Worm (Caenorhabditis elegans) whole organism, L1 larva: ENCODE results near the gene lgc-16.

Source experiments
- C16A3.4 ChIP-seq: fragments of 150-350 bp; optimal IDR thresholded peaks from 2 replicates; lab custom pipeline; 2014; ENCODE audit warnings: missing biosample characterization, missing genetic modification characterization
- Y116A8C.19 ChIP-seq: sonication (generic microtip); optimal IDR thresholded peaks from 2 replicates; lab custom pipeline; 2016; ENCODE audit warnings: missing compliant biosample characterization, missing genetic modification characterization, borderline replicate concordance
- alr-1 ChIP-seq: fragments of 200-800 bp; sonication (Bioruptor generic); optimal IDR thresholded peaks from 2 replicates; lab custom pipeline; 2018; ENCODE audit warnings: borderline replicate concordance, mild to moderate bottlenecking, missing genetic modification characterization, missing compliant biosample characterization
- aly-2 ChIP-seq: fragments of 150-350 bp; optimal IDR thresholded peaks from 2 replicates; lab custom pipeline; 2014; ENCODE audit warnings: missing biosample characterization, missing genetic modification characterization
- blmp-1 ChIP-seq: fragments of 150-350 bp; optimal IDR thresholded peaks from 2 replicates; lab custom pipeline; 2014; ENCODE audit warnings: missing biosample characterization, missing genetic modification characterization
- ceh-8 ChIP-seq: fragments of 200-800 bp; sonication (Bioruptor generic); optimal IDR thresholded peaks from 2 replicates; lab custom pipeline; 2018; ENCODE audit warnings: mild to moderate bottlenecking, missing genetic modification characterization, moderate library complexity, missing compliant biosample characterization
- dpl-1 ChIP-seq, 3 experiments: fragments of 150-350 bp in 2 of 3; sonication (generic microtip) in 1 of 3; optimal IDR thresholded peaks; 2 replicates each; lab custom pipeline; 2014 to 2017; ENCODE audit warnings: missing biosample characterization in 3 of 3, missing genetic modification characterization in 3 of 3, missing genetic modification reagents in 3 of 3
- efl-1 ChIP-seq, 4 experiments: fragments of 150-350 bp; optimal IDR thresholded peaks in 3 of 4; peaks in 1 of 4; 1 replicate in 1 of 4; 2 replicates in 3 of 4; lab custom pipeline; 2014; ENCODE audit warnings: missing biosample characterization in 2 of 4, missing genetic modification characterization in 2 of 4, missing genetic modification reagents in 2 of 4
- egl-13 ChIP-seq: sonication (generic microtip); optimal IDR thresholded peaks from 2 replicates; lab custom pipeline; 2016; ENCODE audit warnings: missing genotype, missing genetic modification reagents, missing genetic modification characterization, missing compliant biosample characterization
- egl-27 ChIP-seq, 2 experiments: fragments of 150-350 bp in 1 of 2; sonication (generic microtip); optimal IDR thresholded peaks; 3 replicates each; lab custom pipeline; 2017 to 2018; ENCODE audit warnings: missing biosample characterization in 2 of 2, missing genetic modification characterization in 2 of 2, missing genetic modification reagents in 2 of 2
- elt-2 ChIP-seq: sonication (generic microtip); optimal IDR thresholded peaks from 2 replicates; lab custom pipeline; 2016; ENCODE audit warnings: missing genetic modification characterization, mild to moderate bottlenecking, inconsistent platforms, missing compliant biosample characterization, missing genetic modification reagents
- fkh-10 ChIP-seq: sonication (generic microtip); optimal IDR thresholded peaks from 2 replicates; lab custom pipeline; 2017; ENCODE audit warnings: missing biosample characterization, missing genetic modification reagents, missing genetic modification characterization
- fkh-8 ChIP-seq: sonication (generic microtip); optimal IDR thresholded peaks from 2 replicates; lab custom pipeline; 2016; ENCODE audit warnings: mild to moderate bottlenecking, missing genetic modification characterization, missing compliant biosample characterization
- fos-1 ChIP-seq: fragments of 150-350 bp; optimal IDR thresholded peaks from 2 replicates; lab custom pipeline; 2014; ENCODE audit warnings: missing biosample characterization, missing genetic modification characterization
- hlh-17 ChIP-seq: fragments of 200-800 bp; sonication (Bioruptor generic); optimal IDR thresholded peaks from 2 replicates; lab custom pipeline; 2018; ENCODE audit warnings: missing genetic modification characterization, mild to moderate bottlenecking, missing compliant biosample characterization, moderate library complexity, borderline replicate concordance
- hlh-4 ChIP-seq: sonication (generic microtip); optimal IDR thresholded peaks from 2 replicates; lab custom pipeline; 2016; ENCODE audit warnings: mild to moderate bottlenecking, missing genetic modification characterization, missing compliant biosample characterization
- irx-1 ChIP-seq: sonication (generic microtip); optimal IDR thresholded peaks from 2 replicates; lab custom pipeline; 2016; ENCODE audit warnings: missing genetic modification characterization, missing compliant biosample characterization
- lin-39 ChIP-seq: fragments of 150-350 bp; optimal IDR thresholded peaks from 2 replicates; lab custom pipeline; 2014; ENCODE audit warnings: missing biosample characterization, missing genetic modification reagents, missing genetic modification characterization
- lsy-2 ChIP-seq, 2 experiments: fragments of 150-350 bp; optimal IDR thresholded peaks; 2 replicates each; lab custom pipeline; 2014; ENCODE audit warnings: missing biosample characterization in 2 of 2, missing genetic modification characterization in 2 of 2
- mdl-1 ChIP-seq, 2 experiments: fragments of 150-350 bp; optimal IDR thresholded peaks; 2 replicates each; lab custom pipeline; 2014 to 2017; ENCODE audit warnings: missing biosample characterization in 2 of 2, missing genetic modification characterization in 2 of 2, inconsistent platforms in 1 of 2
- mep-1 ChIP-seq: fragments of 150-350 bp; optimal IDR thresholded peaks from 2 replicates; lab custom pipeline; 2014; ENCODE audit warnings: missing biosample characterization, missing genetic modification characterization
- nhr-11 ChIP-seq: fragments of 150-350 bp; optimal IDR thresholded peaks from 2 replicates; lab custom pipeline; 2014; ENCODE audit warnings: missing biosample characterization, missing genetic modification characterization
- nhr-12 ChIP-seq: sonication (generic microtip); optimal IDR thresholded peaks from 2 replicates; lab custom pipeline; 2017; ENCODE audit warnings: missing biosample characterization, missing genetic modification characterization
- nhr-19 ChIP-seq: fragments of 200-800 bp; sonication (Bioruptor generic); conservative IDR thresholded peaks from 2 replicates; pipeline ENCODE4 v1.3.6; 2022; ENCODE audit warnings: missing genetic modification characterization, missing compliant biosample characterization
- nhr-20 ChIP-seq: sonication (generic microtip); optimal IDR thresholded peaks from 2 replicates; lab custom pipeline; 2016; ENCODE audit warnings: mild to moderate bottlenecking, missing genetic modification characterization, missing compliant biosample characterization
- nhr-237 ChIP-seq: fragments of 150-350 bp; optimal IDR thresholded peaks from 2 replicates; lab custom pipeline; 2014; ENCODE audit warnings: missing biosample characterization, missing genetic modification characterization
- nhr-47 ChIP-seq: sonication (generic microtip); optimal IDR thresholded peaks from 2 replicates; lab custom pipeline; 2016; ENCODE audit warnings: mild to moderate bottlenecking, missing genetic modification characterization, moderate library complexity, missing compliant biosample characterization
- nhr-71 ChIP-seq: sonication (generic microtip); optimal IDR thresholded peaks from 2 replicates; lab custom pipeline; 2016; ENCODE audit warnings: mild to moderate bottlenecking, missing genetic modification characterization, moderate library complexity, missing compliant biosample characterization
- nhr-84 ChIP-seq: sonication (generic microtip); optimal IDR thresholded peaks from 2 replicates; lab custom pipeline; 2017; ENCODE audit warnings: missing biosample characterization, missing genetic modification characterization
- nhr-85 ChIP-seq: sonication (generic microtip); peaks from one replicate; lab custom pipeline; 2016; ENCODE audit warnings: missing genetic modification characterization, inconsistent platforms, missing compliant biosample characterization
- nhr-90 ChIP-seq: sonication (generic microtip); optimal IDR thresholded peaks from 2 replicates; lab custom pipeline; 2016; ENCODE audit warnings: mild to moderate bottlenecking, missing genetic modification characterization, missing compliant biosample characterization; ENCODE audit not compliant: poor library complexity
- pag-3 ChIP-seq: sonication (generic microtip); optimal IDR thresholded peaks from 2 replicates; lab custom pipeline; 2017; ENCODE audit warnings: missing genetic modification characterization, mild to moderate bottlenecking, missing compliant biosample characterization, antibody characterized with exemption, borderline replicate concordance; ENCODE audit not compliant: insufficient read depth
- pqm-1 ChIP-seq: sonication (generic microtip); optimal IDR thresholded peaks from 3 replicates; lab custom pipeline; 2017; ENCODE audit warnings: missing biosample characterization, missing genetic modification characterization
- snpc-4 ChIP-seq: fragments of 150-350 bp; optimal IDR thresholded peaks from 2 replicates; lab custom pipeline; 2014; ENCODE audit warnings: missing biosample characterization, missing genetic modification characterization
- sup-37 ChIP-seq: fragments of 200-800 bp; sonication (Bioruptor generic); optimal IDR thresholded peaks from 2 replicates; lab custom pipeline; 2018; ENCODE audit warnings: mild to moderate bottlenecking, missing genetic modification characterization, missing compliant biosample characterization
- swsn-7 ChIP-seq: sonication (generic microtip); optimal IDR thresholded peaks from 2 replicates; lab custom pipeline; 2016; ENCODE audit warnings: missing genetic modification characterization, missing compliant biosample characterization
- tbx-2 ChIP-seq: sonication (generic microtip); optimal IDR thresholded peaks from 2 replicates; lab custom pipeline; 2016; ENCODE audit warnings: missing genetic modification characterization, missing compliant biosample characterization
- tlp-1 ChIP-seq: fragments of 150-350 bp; optimal IDR thresholded peaks from 2 replicates; lab custom pipeline; 2014; ENCODE audit warnings: missing biosample characterization, missing genetic modification characterization
- unc-62 ChIP-seq: fragments of 150-350 bp; optimal IDR thresholded peaks from 2 replicates; lab custom pipeline; 2014; ENCODE audit warnings: missing biosample characterization, missing genetic modification reagents, missing genetic modification characterization
- unc-98 ChIP-seq: fragments of 200-800 bp; sonication (Bioruptor generic); IDR thresholded peaks from 2 replicates; pipeline ENCODE4 v1.3.6; 2022; ENCODE audit warnings: missing genetic modification characterization, missing compliant biosample characterization
- vab-15 ChIP-seq: sonication (generic microtip); optimal IDR thresholded peaks from 2 replicates; lab custom pipeline; 2017; ENCODE audit warnings: missing genotype, mild to moderate bottlenecking, missing genetic modification characterization, missing compliant biosample characterization
- zag-1 ChIP-seq: fragments of 150-350 bp; optimal IDR thresholded peaks from 2 replicates; lab custom pipeline; 2014; ENCODE audit warnings: missing biosample characterization, missing genetic modification characterization
- zip-4 ChIP-seq: fragments of 200-800 bp; sonication (Bioruptor generic); optimal IDR thresholded peaks from 2 replicates; lab custom pipeline; 2018; ENCODE audit warnings: mild to moderate bottlenecking, missing genetic modification characterization, moderate library complexity, missing compliant biosample characterization

lgc-16 gene

ce11 chrX:12106004-12106403 is 12.4 kb upstream of the lgc-16 start (continued):
- TF ChIP-seq nhr-71 (tag; lab: Kevin White, UChicago): peak; percentile 86
- no peak for TF ChIP-seq nhr-11 (tag; lab: Kevin White, UChicago)
- no peak for TF ChIP-seq pag-3 (tag; lab: Kevin White, UChicago)
- TF ChIP-seq nhr-12 (tag; lab: Kevin White, UChicago): no peak
- TF ChIP-seq alr-1 (tag; lab: Kevin White, UChicago): no peak
- TF ChIP-seq nhr-84 (tag; lab: Kevin White, UChicago): no peak
- TF ChIP-seq blmp-1: no peak
- peak; percentile 66 to 74 for TF ChIP-seq lsy-2 (tag; optimal IDR thresholded peaks at IDR 0.05; lab: Kevin White, UChicago)
- TF ChIP-seq nhr-19 (GFP tag; lab: Robert Waterston, UW): peak; percentile 86
- no peak for TF ChIP-seq pqm-1 (tag; lab: Kevin White, UChicago)
- TF ChIP-seq nhr-85: peak; percentile 78
- TF ChIP-seq nhr-90 (tag; lab: Kevin White, UChicago): peak; percentile 83
- TF ChIP-seq tbx-2: peak; percentile 79
- TF ChIP-seq tlp-1 (tag; lab: Kevin White, UChicago): no peak
- TF ChIP-seq fkh-8 (tag; lab: Kevin White, UChicago): peak; percentile 82
- peak; percentile 85 for TF ChIP-seq swsn-7 (tag; lab: Kevin White, UChicago)
- peak; percentile 74 for TF ChIP-seq irx-1 (tag; lab: Kevin White, UChicago)
- peak; percentile 58 for TF ChIP-seq C16A3.4 (tag; lab: Kevin White, UChicago)
- TF ChIP-seq zip-4 (GFP tag; lab: Kevin White, UChicago): peak; percentile 35
- peak; percentile 13 for TF ChIP-seq sup-37 (GFP tag; lab: Kevin White, UChicago)
- no peak for TF ChIP-seq nhr-237 (tag; lab: Kevin White, UChicago)
- peak; percentile 82 for TF ChIP-seq nhr-20 (tag; lab: Kevin White, UChicago)
- peak; percentile 52 for TF ChIP-seq fos-1
- peak; percentile 83 for TF ChIP-seq egl-13
- peak; percentile 79 for TF ChIP-seq ceh-8
- TF ChIP-seq mdl-1 (tag; optimal IDR thresholded peaks at IDR 0.05; lab: Kevin White, UChicago): peak in 1 of 2 experiments; percentile 59
- peak; percentile 71 for TF ChIP-seq vab-15 (tag; lab: Kevin White, UChicago)
- TF ChIP-seq zag-1 (tag; lab: Kevin White, UChicago): no peak
- peak; percentile 38 for TF ChIP-seq elt-2 (tag; lab: Kevin White, UChicago)
- TF ChIP-seq hlh-17 (GFP tag; lab: Kevin White, UChicago): no peak
- TF ChIP-seq efl-1 (optimal IDR thresholded peaks at IDR 0.05; lab: Kevin White, UChicago): peak; percentile 39 to 40
- peak; percentile 11 to 93 for TF ChIP-seq efl-1 (GFP tag; optimal IDR thresholded peaks at IDR 0.05 in 1 of 2; lab: Kevin White, UChicago)
- peak; percentile 88 for TF ChIP-seq nhr-47 (tag; lab: Kevin White, UChicago)
- TF ChIP-seq aly-2: peak; percentile 38
- TF ChIP-seq hlh-4 (tag; lab: Kevin White, UChicago): no peak

ce11 chrX:12108517-12109216 is 9.8 kb upstream of the lgc-16 start, which contains the start of the genes W03G11.2 and lgc-13:
TSS of gene W03G11.2 (minus strand) at chrX:12108617.
TSS of gene lgc-13 (plus strand) at chrX:12109166.
- no peak for TF ChIP-seq lin-39 (tag; lab: Kevin White, UChicago)
- TF ChIP-seq aly-2: no peak
- TF ChIP-seq fkh-10: no peak
- TF ChIP-seq egl-27 (tag; optimal IDR thresholded peaks at IDR 0.05; lab: Kevin White, UChicago): no peak
- TF ChIP-seq snpc-4: no peak
- no peak for TF ChIP-seq nhr-12 (tag; lab: Kevin White, UChicago)
- no peak for TF ChIP-seq mep-1 (tag; lab: Kevin White, UChicago)
- TF ChIP-seq pqm-1 (tag; lab: Kevin White, UChicago): no peak
- no peak for TF ChIP-seq efl-1 (optimal IDR thresholded peaks at IDR 0.05; lab: Kevin White, UChicago)
- TF ChIP-seq efl-1 (GFP tag; optimal IDR thresholded peaks at IDR 0.05 in 1 of 2; lab: Kevin White, UChicago): no peak
- no peak for TF ChIP-seq nhr-19 (GFP tag; lab: Robert Waterston, UW)
- TF ChIP-seq dpl-1 (GFP tag; optimal IDR thresholded peaks at IDR 0.05; lab: Kevin White, UChicago): no peak
- no peak for TF ChIP-seq Y116A8C.19
- TF ChIP-seq unc-62 (GFP tag; lab: Kevin White, UChicago): no peak
- TF ChIP-seq egl-13: no peak
- TF ChIP-seq unc-98: no peak
